Worm (Caenorhabditis elegans): Measurements from ENCODE around the gene C26B9.3.

ce11 chrX:5364222-5364621 is 26.1 kb downstream of the C26B9.3 start, which contains the start of gene chtl-1:
- no peak for TF ChIP-seq lin-15B (tag; optimal IDR thresholded peaks at IDR 0.05)
- no peak for TF ChIP-seq ztf-11 (tag; optimal IDR thresholded peaks at IDR 0.05)
- TF ChIP-seq skn-1 (tag; optimal IDR thresholded peaks at IDR 0.05) = no peak
- TF ChIP-seq D1046.2 (GFP tag; IDR thresholded peaks at IDR 0.05) = no peak
- no peak for TF ChIP-seq aly-2 (tag; optimal IDR thresholded peaks at IDR 0.05)
- no peak for TF ChIP-seq ama-1 (optimal IDR thresholded peaks at IDR 0.05)
- TF ChIP-seq nhr-28 (tag; optimal IDR thresholded peaks at IDR 0.05) = no peak
- no peak for TF ChIP-seq unc-39 (tag; optimal IDR thresholded peaks at IDR 0.05)
- TF ChIP-seq ceh-28 (tag; optimal IDR thresholded peaks at IDR 0.05) = no peak
- no peak for TF ChIP-seq lin-29 (GFP tag; IDR thresholded peaks at IDR 0.05)
- TF ChIP-seq nhr-102 (tag; optimal IDR thresholded peaks at IDR 0.05) = no peak
- no peak for TF ChIP-seq pha-4 (GFP tag; IDR thresholded peaks at IDR 0.05)
- TF ChIP-seq pha-4 (tag; optimal IDR thresholded peaks at IDR 0.05) = no peak
- TF ChIP-seq sdz-12 (GFP tag; optimal IDR thresholded peaks at IDR 0.05) = no peak
- TF ChIP-seq ces-1 (GFP tag; optimal IDR thresholded peaks at IDR 0.05) = no peak

Measured in whole organism, L4 larva.